Worm (Caenorhabditis elegans): ENCODE data around the gene Y56A3A.2.

Gene Y56A3A.2

ce11 chrIII:11870009-11870408, 8.0 kb upstream of the Y56A3A.2 start (continued):
- TF ChIP-seq mml-1 (tag; optimal IDR thresholded peaks at IDR 0.05) = no peak
- TF ChIP-seq nhr-25 (tag; optimal IDR thresholded peaks at IDR 0.05) = peak; percentile 74
- no peak for TF ChIP-seq nhr-77 (tag; optimal IDR thresholded peaks at IDR 0.05)
- peak; percentile 47 for TF ChIP-seq R02D3.7 (tag; optimal IDR thresholded peaks at IDR 0.05)
- no peak for TF ChIP-seq ztf-11 (tag; optimal IDR thresholded peaks at IDR 0.05)

- no peak for TF ChIP-seq elt-2 (tag; optimal IDR thresholded peaks at IDR 0.05)
Measured at ce11 chrIII:11869231-11869912, 7.3 kb upstream of the Y56A3A.2 start, which contains the start of gene taf-12. taf-12 (minus strand) TSS chrIII:11869281.

- TF ChIP-seq nhr-237 (tag; optimal IDR thresholded peaks at IDR 0.05) = no peak
- peak; percentile 64 for TF ChIP-seq nfya-1 (tag; optimal IDR thresholded peaks at IDR 0.05; ENCODE audit: insufficient read depth)
Measured at ce11 chrIII:11866127-11866526, 4.1 kb upstream of the Y56A3A.2 start.

- TF ChIP-seq snpc-4 (tag; optimal IDR thresholded peaks at IDR 0.05) (no peak), nfya-1 (tag; optimal IDR thresholded peaks at IDR 0.05; ENCODE audit: insufficient read depth) (peak; percentile 97), hmg-11 (tag; optimal IDR thresholded peaks at IDR 0.05) (no peak)
Measured at ce11 chrIII:11861123-11861522, 926 bp downstream of the Y56A3A.2 start.

- no peak for TF ChIP-seq R02D3.7 (tag; optimal IDR thresholded peaks at IDR 0.05)
- no peak for TF ChIP-seq nfya-1 (tag; optimal IDR thresholded peaks at IDR 0.05; ENCODE audit: insufficient read depth)
- no peak for TF ChIP-seq ztf-4 (tag; optimal IDR thresholded peaks at IDR 0.05)
- TF ChIP-seq ceh-82 (tag; optimal IDR thresholded peaks at IDR 0.05) = no peak
- no peak for TF ChIP-seq fos-1 (tag; optimal IDR thresholded peaks at IDR 0.05)
- TF ChIP-seq nhr-43 (tag; optimal IDR thresholded peaks at IDR 0.05; ENCODE audit: poor library complexity, severe bottlenecking) = no peak
- TF ChIP-seq daf-12 (tag; optimal IDR thresholded peaks at IDR 0.05) = no peak
- TF ChIP-seq ceh-9 (tag; optimal IDR thresholded peaks at IDR 0.05) = no peak
- no peak for TF ChIP-seq jun-1 (tag; optimal IDR thresholded peaks at IDR 0.05)
Measured at ce11 chrIII:11856852-11857251, 5.2 kb downstream of the Y56A3A.2 start.

ce11 chrIII:11853533-11853932, 8.5 kb downstream of the Y56A3A.2 start:
- TF ChIP-seq hmg-11 (tag; optimal IDR thresholded peaks at IDR 0.05) (no peak), eor-1 (tag; optimal IDR thresholded peaks at IDR 0.05) (no peak), fkh-2 (tag; optimal IDR thresholded peaks at IDR 0.05) (no peak), pha-4 (tag; optimal IDR thresholded peaks at IDR 0.05) (no peak), elt-2 (tag; optimal IDR thresholded peaks at IDR 0.05) (no peak), nhr-25 (tag; optimal IDR thresholded peaks at IDR 0.05) (no peak), sea-2 (GFP tag; optimal IDR thresholded peaks at IDR 0.05) (no peak), jun-1 (tag; optimal IDR thresholded peaks at IDR 0.05) (no peak), ztf-11 (tag; optimal IDR thresholded peaks at IDR 0.05) (no peak), daf-12 (tag; optimal IDR thresholded peaks at IDR 0.05) (no peak), fos-1 (tag; optimal IDR thresholded peaks at IDR 0.05) (no peak), aly-2 (tag; optimal IDR thresholded peaks at IDR 0.05) (no peak), egl-5 (tag; optimal IDR thresholded peaks at IDR 0.05) (no peak), nhr-28 (tag; optimal IDR thresholded peaks at IDR 0.05) (no peak), unc-62 (GFP tag; optimal IDR thresholded peaks at IDR 0.05) (no peak), nhr-67 (tag; optimal IDR thresholded peaks at IDR 0.05) (no peak), skn-1 (tag; optimal IDR thresholded peaks at IDR 0.05) (no peak), nhr-12 (tag; optimal IDR thresholded peaks at IDR 0.05) (no peak)

ce11 chrIII:11849590-11849989, 12.5 kb downstream of the Y56A3A.2 start:
- TF ChIP-seq nhr-28 (tag; optimal IDR thresholded peaks at IDR 0.05) = no peak

- TF ChIP-seq nhr-77 (tag; optimal IDR thresholded peaks at IDR 0.05) (no peak), mdl-1 (tag; optimal IDR thresholded peaks at IDR 0.05) (no peak), ceh-28 (tag; optimal IDR thresholded peaks at IDR 0.05) (no peak)
Measured at ce11 chrIII:11848317-11848716, 13.7 kb downstream of the Y56A3A.2 start.
